Fruit fly (Drosophila melanogaster) whole organism, adult: ENCODE measurements around the gene CG6295.

Source experiments
- CG7045 ChIP-seq: fragments of 200-800 bp; sonication (Bioruptor generic); optimal IDR thresholded peaks from 2 replicates; lab custom pipeline; 2017; ENCODE audit warnings: missing biosample characterization, mild to moderate bottlenecking, missing genetic modification characterization
- CG7101 ChIP-seq: fragments of 200-800 bp; sonication (Bioruptor generic); optimal IDR thresholded peaks from 2 replicates; lab custom pipeline; 2018; ENCODE audit warnings: missing biosample characterization, mild to moderate bottlenecking, missing genetic modification characterization, moderate library complexity
- Hr96 ChIP-seq: fragments of 200-800 bp; sonication (Bioruptor generic); optimal IDR thresholded peaks from 2 replicates; lab custom pipeline; 2016; ENCODE audit warnings: missing biosample characterization, missing genetic modification characterization

dm6 chr3R:26958314-26958979, 48.4 kb downstream of the CG6295 start, which contains the start of gene CG6330:
- TF ChIP-seq Hr96 (GFP tag; lab: Kevin White, UChicago) (no peak), CG7101 (no peak), CG7045 (GFP tag; lab: Kevin White, UChicago) (no peak)
